Worm (Caenorhabditis elegans) whole organism, L4/young adult: ENCODE measurements around the gene ttr-41.

Source experiments
- W03F9.2 ChIP-seq: fragments of 150-350 bp; optimal IDR thresholded peaks from 2 replicates; lab custom pipeline; 2014; ENCODE audit warnings: missing biosample characterization, missing genetic modification characterization
- him-1 ChIP-seq: sonication (generic microtip); optimal IDR thresholded peaks from 2 replicates; lab custom pipeline; 2016; ENCODE audit warnings: missing genotype, missing genetic modification reagents, missing genetic modification characterization, missing compliant biosample characterization

DNA sequence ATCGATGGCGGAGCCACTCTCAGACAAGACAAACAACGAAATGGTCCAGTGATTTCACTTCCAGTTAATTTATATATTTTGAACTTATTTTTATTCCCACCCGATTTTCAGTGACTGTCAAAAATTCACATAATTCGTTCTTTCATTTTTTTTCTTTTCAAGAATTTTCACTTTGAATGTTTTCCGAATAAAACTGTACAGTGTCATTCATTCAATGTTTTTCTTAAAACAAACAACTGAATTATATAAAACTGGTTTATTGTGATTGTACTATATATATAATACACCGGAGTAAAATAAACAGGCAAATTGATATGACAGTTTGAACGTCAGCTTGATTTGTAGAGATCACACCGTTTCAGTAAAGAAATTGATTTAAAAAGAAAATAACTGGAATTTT lies 24.7 kb downstream of the ttr-41 start:
- TF ChIP-seq him-1 (tag; lab: Kevin White, UChicago) (no peak), W03F9.2 (no peak)
